Fruit fly (Drosophila melanogaster) whole organism, embryonic: ENCODE results near the gene H15.

Experiments used
- Atf-2 ChIP-seq: fragments of 200-800 bp; sonication (Bioruptor generic); optimal IDR thresholded peaks from 2 replicates; lab custom pipeline; 2016; ENCODE audit warnings: missing biosample characterization, missing genetic modification characterization
- Blimp-1 ChIP-seq: fragments of 200-800 bp; sonication (Bioruptor generic); optimal IDR thresholded peaks from 3 replicates; lab custom pipeline; 2018; ENCODE audit warnings: missing biosample characterization, missing genetic modification characterization, mild to moderate bottlenecking, moderate library complexity, missing genetic modification reagents
- Bteb2 ChIP-seq: fragments of 200-800 bp; sonication (Bioruptor generic); optimal IDR thresholded peaks from 2 replicates; lab custom pipeline; 2016; ENCODE audit warnings: missing biosample characterization, missing genetic modification characterization
- CG10959 ChIP-seq: fragments of 200-800 bp; sonication (Bioruptor generic); IDR thresholded peaks from 2 replicates; pipeline ENCODE4 v1.3.6; 2022; ENCODE audit warnings: missing biosample characterization, missing genetic modification characterization
- CG12769 ChIP-seq: fragments of 200-800 bp; sonication (Bioruptor generic); optimal IDR thresholded peaks from 2 replicates; lab custom pipeline; 2019; ENCODE audit warnings: missing biosample characterization, mild to moderate bottlenecking, missing genetic modification characterization, moderate library complexity
- CG13287 ChIP-seq: fragments of 200-800 bp; sonication (Bioruptor generic); IDR thresholded peaks from 2 replicates; pipeline ENCODE4 v1.3.6; 2022; ENCODE audit warnings: missing biosample characterization, missing genetic modification characterization; ENCODE audit not compliant: partially characterized antibody
- CG1529 ChIP-seq: fragments of 200-800 bp; sonication (Bioruptor generic); optimal IDR thresholded peaks from 3 replicates; lab custom pipeline; 2018; ENCODE audit warnings: missing biosample characterization, missing genetic modification characterization
- CG15479 ChIP-seq: fragments of 200-800 bp; sonication (Bioruptor generic); optimal IDR thresholded peaks from 3 replicates; lab custom pipeline; 2019; ENCODE audit warnings: missing biosample characterization, mild to moderate bottlenecking, missing genetic modification characterization, moderate library complexity
- CG3407 ChIP-seq: fragments of 200-800 bp; sonication (Bioruptor generic); optimal IDR thresholded peaks from 2 replicates; lab custom pipeline; 2018; ENCODE audit warnings: missing biosample characterization, mild to moderate bottlenecking, missing genetic modification characterization
- CG3838 ChIP-seq: fragments of 200-800 bp; sonication (Bioruptor generic); optimal IDR thresholded peaks from 3 replicates; lab custom pipeline; 2016; ENCODE audit warnings: missing biosample characterization, missing genetic modification characterization
- CG4730 ChIP-seq: fragments of 200-800 bp; sonication (Bioruptor generic); IDR thresholded peaks from 2 replicates; pipeline ENCODE4 v1.3.6; 2022; ENCODE audit warnings: missing biosample characterization, missing genetic modification characterization
- D ChIP-seq, 2 experiments: fragments of 200-800 bp in 1 of 2; fragments of >200 bp in 1 of 2; sonication (Bioruptor generic) in 1 of 2; optimal IDR thresholded peaks; 2 replicates in 1 of 2; 3 replicates in 1 of 2; lab custom pipeline; 2017; ENCODE audit warnings: mild to moderate bottlenecking in 1 of 2, missing biosample characterization in 1 of 2, missing genetic modification characterization in 1 of 2, missing genetic modification reagents in 1 of 2
- ERR ChIP-seq: fragments of 200-800 bp; sonication (Bioruptor generic); optimal IDR thresholded peaks from 2 replicates; lab custom pipeline; 2016; ENCODE audit warnings: missing biosample characterization, missing genetic modification characterization
- Ets97D ChIP-seq: fragments of 200-800 bp; sonication (Bioruptor generic); optimal IDR thresholded peaks from 3 replicates; lab custom pipeline; 2016; ENCODE audit warnings: missing biosample characterization, missing genetic modification characterization
- Fer3 ChIP-seq: fragments of 200-800 bp; sonication (Bioruptor generic); optimal IDR thresholded peaks from 2 replicates; lab custom pipeline; 2018; ENCODE audit warnings: missing biosample characterization, mild to moderate bottlenecking, missing genetic modification characterization, moderate library complexity
- GATAe ChIP-seq: fragments of 200-800 bp; sonication (Bioruptor generic); conservative IDR thresholded peaks from 2 replicates; pipeline ENCODE4 v1.3.6; 2022; ENCODE audit warnings: missing biosample characterization, missing genetic modification characterization
- Hand ChIP-seq: fragments of 200-800 bp; sonication (Bioruptor generic); optimal IDR thresholded peaks from 2 replicates; lab custom pipeline; 2017; ENCODE audit warnings: mild to moderate bottlenecking, missing biosample characterization, missing genetic modification reagents, missing genetic modification characterization
- Kr ChIP-seq: fragments of 200-800 bp; sonication (Bioruptor generic); optimal IDR thresholded peaks from 2 replicates; lab custom pipeline; 2017; ENCODE audit warnings: missing biosample characterization, mild to moderate bottlenecking, missing genetic modification characterization
- Oaz ChIP-seq: fragments of 200-800 bp; sonication (Bioruptor generic); IDR thresholded peaks from 2 replicates; pipeline ENCODE4 v1.3.6; 2022; ENCODE audit warnings: missing biosample characterization, missing genetic modification characterization
- Pdp1 ChIP-seq, 2 experiments: fragments of 200-800 bp; sonication (Bioruptor generic); optimal IDR thresholded peaks; 3 replicates each; lab custom pipeline; 2016; ENCODE audit warnings: missing biosample characterization in 2 of 2, missing genetic modification characterization in 2 of 2, mild to moderate bottlenecking in 1 of 2, moderate library complexity in 1 of 2
- Six4 ChIP-seq: fragments of 200-800 bp; sonication (Bioruptor generic); optimal IDR thresholded peaks from 2 replicates; lab custom pipeline; 2016; ENCODE audit warnings: missing biosample characterization, missing genetic modification characterization
- Xrp1 ChIP-seq: fragments of 200-800 bp; sonication (Bioruptor generic); IDR thresholded peaks from 2 replicates; pipeline ENCODE4 v1.3.6; 2022; ENCODE audit warnings: missing biosample characterization, missing genetic modification characterization
- cad ChIP-seq: fragments of >200 bp; optimal IDR thresholded peaks from 2 replicates; lab custom pipeline; 2017; ENCODE audit warnings: missing biosample characterization, missing genetic modification characterization
- gsb ChIP-seq: fragments of 200-800 bp; sonication (Bioruptor generic); IDR thresholded peaks from 2 replicates; pipeline ENCODE4 v1.3.6; 2022; ENCODE audit warnings: missing biosample characterization, missing genetic modification characterization
- hb ChIP-seq: fragments of 200-800 bp; sonication (Bioruptor generic); IDR thresholded peaks from 3 replicates; pipeline ENCODE4 v1.3.6; 2022; ENCODE audit warnings: missing biosample characterization, missing genetic modification characterization; ENCODE audit not compliant: partially characterized antibody
- hkb ChIP-seq, 2 experiments: fragments of 200-800 bp in 1 of 2; fragments of >200 bp in 1 of 2; sonication (Bioruptor generic) in 1 of 2; IDR thresholded peaks in 1 of 2; optimal IDR thresholded peaks in 1 of 2; 2 replicates each; pipeline versions ENCODE4 v1.3.6 to Lab custom; 2017 to 2022; ENCODE audit warnings: missing biosample characterization in 1 of 2, missing genetic modification characterization in 1 of 2
- lab ChIP-seq: fragments of 200-800 bp; sonication (Bioruptor generic); optimal IDR thresholded peaks from 3 replicates; lab custom pipeline; 2017; ENCODE audit warnings: missing biosample characterization, missing genetic modification characterization, mild to moderate bottlenecking, moderate library complexity, missing genetic modification reagents
- otp ChIP-seq: fragments of 200-800 bp; sonication (Bioruptor generic); IDR thresholded peaks from 3 replicates; pipeline ENCODE4, ENCODE4 v1.3.6; 2022; ENCODE audit warnings: missing biosample characterization, missing genetic modification characterization
- prd ChIP-seq, 3 experiments: fragments of >200 bp in 2 of 3; fragments of 200-800 bp in 1 of 3; sonication (Bioruptor generic) in 1 of 3; optimal IDR thresholded peaks in 2 of 3; IDR thresholded peaks in 1 of 3; 2 replicates in 2 of 3; 3 replicates in 1 of 3; pipeline versions ENCODE4 v1.3.6 to Lab custom; 2017 to 2022; ENCODE audit warnings: missing biosample characterization in 1 of 3, missing genetic modification characterization in 1 of 3
- pzg ChIP-seq: fragments of 200-800 bp; sonication (Bioruptor generic); optimal IDR thresholded peaks from 3 replicates; lab custom pipeline; 2018; ENCODE audit warnings: missing biosample characterization, mild to moderate bottlenecking, missing genetic modification characterization, moderate library complexity
- rib ChIP-seq: fragments of 200-800 bp; sonication (Bioruptor generic); IDR thresholded peaks from 2 replicates; pipeline ENCODE4 v1.3.6; 2022; ENCODE audit warnings: missing biosample characterization, missing genetic modification characterization
- seq ChIP-seq: fragments of 200-800 bp; sonication (Bioruptor generic); IDR thresholded peaks from 2 replicates; pipeline ENCODE4 v1.3.6; 2022; ENCODE audit warnings: missing biosample characterization, missing genetic modification characterization
- tll ChIP-seq, 2 experiments: fragments of 200-800 bp in 1 of 2; fragments of >200 bp in 1 of 2; sonication (Bioruptor generic) in 1 of 2; optimal IDR thresholded peaks; 2 replicates each; lab custom pipeline; 2017 to 2019; ENCODE audit warnings: missing biosample characterization in 2 of 2, missing genetic modification characterization in 2 of 2, mild to moderate bottlenecking in 1 of 2, moderate library complexity in 1 of 2
- zen ChIP-seq: fragments of 200-800 bp; sonication (Bioruptor generic); optimal IDR thresholded peaks from 3 replicates; lab custom pipeline; 2018; ENCODE audit warnings: missing biosample characterization, mild to moderate bottlenecking, missing genetic modification characterization, moderate library complexity
- zfh1 ChIP-seq: fragments of 200-800 bp; sonication (Bioruptor generic); IDR thresholded peaks from 3 replicates; pipeline ENCODE4 v1.3.6; 2022; ENCODE audit warnings: missing biosample characterization, missing genetic modification characterization

The H15 gene

DNA sequence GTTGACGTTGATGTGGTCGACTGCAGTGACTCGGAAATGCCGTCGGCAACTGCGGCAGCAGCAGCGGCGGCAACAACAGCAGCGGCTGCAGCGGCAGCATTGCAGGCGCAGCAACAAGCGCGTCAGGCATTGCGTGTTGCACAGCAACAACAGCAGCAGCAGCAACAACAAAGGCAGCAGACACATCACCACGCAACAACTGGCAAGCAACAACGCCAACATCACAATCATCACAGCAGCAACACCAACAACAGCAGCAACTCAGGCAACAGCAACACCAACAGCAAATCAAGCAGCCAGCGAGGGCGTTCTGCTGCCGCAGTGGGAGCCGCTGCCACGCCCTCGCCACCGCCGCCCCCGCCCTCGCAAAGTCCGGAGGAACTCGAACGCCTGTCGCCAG, 2.9 kb downstream of the H15 start (continued):
- TF ChIP-seq CG1529 (GFP tag; lab: Kevin White, UChicago) (no peak), Blimp-1 (GFP tag; lab: Kevin White, UChicago) (no peak), seq (GFP tag; lab: Robert Waterston, UW) (no peak)

- peak; percentile 45 for TF ChIP-seq cad (GFP tag; lab: Kevin White, UChicago)
- TF ChIP-seq Atf-2, result no peak
- peak; percentile 98 for TF ChIP-seq CG15479 (GFP tag; lab: Kevin White, UChicago)
- no peak for TF ChIP-seq Oaz (GFP tag; lab: Robert Waterston, UW)
- peak; percentile 89 for TF ChIP-seq zen
- TF ChIP-seq Ets97D (GFP tag; lab: Kevin White, UChicago), result no peak
- TF ChIP-seq tll (GFP tag; optimal IDR thresholded peaks at IDR 0.05; lab: Kevin White, UChicago), result peak in 1 of 2 experiments; percentile 93
- no peak for TF ChIP-seq prd (optimal IDR thresholded peaks at IDR 0.05; lab: Kevin White, UChicago)
- peak; percentile 66; the same call in 2 of the 3 replicates for TF ChIP-seq prd (GFP tag; IDR thresholded peaks at IDR 0.05; lab: Robert Waterston, UW)
- TF ChIP-seq D (optimal IDR thresholded peaks at IDR 0.05; lab: Kevin White, UChicago), result peak; percentile 86
- no peak for TF ChIP-seq D (GFP tag; optimal IDR thresholded peaks at IDR 0.05; lab: Kevin White, UChicago)
Observed at dm6 chr2L:5410323-5410722, 6.2 kb downstream of the H15 start.

- TF ChIP-seq zfh1 (no peak), CG4730 (GFP tag; lab: Robert Waterston, UW) (no peak), GATAe (no peak), Kr (no peak), rib (GFP tag; lab: Robert Waterston, UW) (no peak), Six4 (no peak), Pdp1 (GFP tag; optimal IDR thresholded peaks at IDR 0.05; lab: Kevin White, UChicago) (no peak), pzg (GFP tag; lab: Kevin White, UChicago) (no peak), lab (GFP tag; lab: Kevin White, UChicago) (no peak), tll (GFP tag; optimal IDR thresholded peaks at IDR 0.05; lab: Kevin White, UChicago) (peak in 1 of 2 experiments; percentile 63), Xrp1 (no peak), CG10959 (GFP tag; lab: Robert Waterston, UW) (no peak), Bteb2 (GFP tag; lab: Kevin White, UChicago) (no peak), otp (GFP tag; lab: Robert Waterston, UW) (no peak), gsb (GFP tag; lab: Robert Waterston, UW) (no peak), Hand (GFP tag; lab: Kevin White, UChicago) (no peak), ERR (GFP tag; lab: Kevin White, UChicago) (no peak), CG13287 (no peak), CG3838 (no peak), CG12769 (no peak), zen (peak; percentile 22), cad (GFP tag; lab: Kevin White, UChicago) (peak; percentile 70), CG15479 (GFP tag; lab: Kevin White, UChicago) (no peak), hkb (optimal IDR thresholded peaks at IDR 0.05; lab: Kevin White, UChicago) (no peak), hkb (GFP tag; IDR thresholded peaks at IDR 0.05; lab: Robert Waterston, UW) (no peak), Fer3 (tag; lab: Kevin White, UChicago) (no peak), CG3407 (GFP tag; lab: Kevin White, UChicago) (no peak), hb (no peak)
Observed at dm6 chr2L:5412550-5412949, 8.5 kb downstream of the H15 start.
